Fruit fly (Drosophila melanogaster): Measurements from ENCODE around the gene Nepl21.
A peak's percentile ranks its signal among the peaks of the same experiment; 100 is the strongest.

Nepl21 gene

dm6 chr3R:28883434-28883833 is at the start of gene Nepl21:
Gene Nepl21 (plus strand): TSS chr3R:28883693.
- TF ChIP-seq CG17801 (GFP tag; optimal IDR thresholded peaks at IDR 0.05; ENCODE audit: partially characterized antibody): no peak

DNA sequence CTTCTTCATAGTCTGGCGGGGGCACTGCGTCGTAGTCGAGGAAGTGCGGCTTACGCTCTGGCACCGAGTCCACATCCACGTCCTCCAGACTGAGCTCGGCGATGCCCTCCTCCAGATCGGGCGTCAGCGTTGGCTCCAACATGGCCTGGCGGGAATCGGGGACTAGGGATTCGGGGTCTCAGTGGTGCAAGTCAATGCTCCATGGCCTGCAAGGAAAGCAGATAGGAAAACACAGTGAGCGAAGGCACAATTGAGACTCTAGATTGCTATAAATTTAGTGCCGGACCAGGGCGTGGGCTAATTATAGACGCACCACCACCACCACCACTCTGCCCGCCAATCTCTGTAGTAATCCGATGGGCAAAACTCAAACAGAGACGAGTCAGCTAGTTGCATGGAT is 42.9 kb upstream of the Nepl21 start:
- no peak for TF ChIP-seq CG17801 (GFP tag; optimal IDR thresholded peaks at IDR 0.05; ENCODE audit: partially characterized antibody)

- no peak for TF ChIP-seq CG17801 (GFP tag; optimal IDR thresholded peaks at IDR 0.05; ENCODE audit: partially characterized antibody)
Measured at dm6 chr3R:28841968-28842367, 41.5 kb upstream of the Nepl21 start.

DNA sequence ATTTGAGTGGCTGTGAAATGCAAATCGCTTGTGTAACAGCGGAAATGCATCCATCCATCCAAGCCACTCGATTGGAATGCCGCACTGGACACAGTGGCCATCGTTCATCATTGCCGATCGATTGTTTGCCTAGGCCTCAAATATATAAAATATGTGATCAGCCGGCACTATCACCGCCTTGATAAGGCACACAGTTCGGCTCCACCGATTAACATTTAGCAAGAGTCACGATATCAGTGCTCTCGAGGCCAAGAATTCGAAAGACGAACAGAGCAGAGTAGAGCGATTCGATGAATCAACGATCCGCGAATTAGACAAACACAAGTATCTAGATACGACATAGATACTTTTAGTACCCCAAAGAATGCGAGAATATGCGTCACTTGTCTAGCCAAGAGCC is 41.1 kb upstream of the Nepl21 start:
- TF ChIP-seq CG17801 (GFP tag; optimal IDR thresholded peaks at IDR 0.05; ENCODE audit: partially characterized antibody): no peak

dm6 chr3R:28843776-28844610 is 39.5 kb upstream of the Nepl21 start:
- no peak for TF ChIP-seq CG17801 (GFP tag; optimal IDR thresholded peaks at IDR 0.05; ENCODE audit: partially characterized antibody)

DNA sequence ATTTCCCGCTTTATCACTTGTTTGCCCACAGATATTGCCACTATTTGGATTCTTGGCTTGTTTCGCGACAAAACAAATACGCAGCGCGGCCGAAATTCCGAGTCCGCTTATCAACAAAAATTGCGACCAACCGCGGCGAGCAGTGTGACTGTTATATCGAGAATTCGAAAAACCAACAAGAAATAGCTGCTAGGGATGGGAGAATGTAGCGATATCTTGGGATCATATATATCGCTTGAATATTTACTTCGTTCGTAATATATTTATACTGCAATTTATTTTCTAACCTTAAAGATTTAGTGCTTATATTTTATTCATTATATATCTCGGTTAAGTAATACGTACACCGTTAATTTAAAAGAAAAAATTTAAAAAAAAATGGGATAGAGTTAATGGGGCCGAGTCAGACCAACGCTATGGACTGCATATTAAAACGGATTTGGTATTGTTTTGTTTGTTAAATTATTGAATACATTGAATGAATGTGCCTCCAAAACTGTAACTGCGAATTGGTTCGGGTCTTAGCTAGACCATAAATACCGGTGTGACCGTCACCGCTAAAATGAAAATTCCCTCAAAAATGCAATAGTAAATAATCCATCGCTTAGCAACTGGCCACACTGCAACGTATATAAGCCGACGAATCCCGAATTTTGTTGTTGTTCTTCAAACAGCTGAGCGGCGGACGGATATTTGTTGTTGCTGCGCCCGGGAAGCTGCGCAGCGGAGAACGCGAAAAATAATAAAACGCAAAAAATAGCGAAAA is 38.7 kb upstream of the Nepl21 start, which contains the start of the genes Apc and spg:
Apc (minus strand) TSS at position 138 of the 766 bp plus-strand sequence.
spg (plus strand) TSS at position 660 of the 766 bp plus-strand sequence.
- peak; percentile 32 for TF ChIP-seq CG17801 (GFP tag; optimal IDR thresholded peaks at IDR 0.05; ENCODE audit: partially characterized antibody)

- no peak for TF ChIP-seq CG17801 (GFP tag; optimal IDR thresholded peaks at IDR 0.05; ENCODE audit: partially characterized antibody)
Measured at dm6 chr3R:28845377-28845876, 38.1 kb upstream of the Nepl21 start.

DNA sequence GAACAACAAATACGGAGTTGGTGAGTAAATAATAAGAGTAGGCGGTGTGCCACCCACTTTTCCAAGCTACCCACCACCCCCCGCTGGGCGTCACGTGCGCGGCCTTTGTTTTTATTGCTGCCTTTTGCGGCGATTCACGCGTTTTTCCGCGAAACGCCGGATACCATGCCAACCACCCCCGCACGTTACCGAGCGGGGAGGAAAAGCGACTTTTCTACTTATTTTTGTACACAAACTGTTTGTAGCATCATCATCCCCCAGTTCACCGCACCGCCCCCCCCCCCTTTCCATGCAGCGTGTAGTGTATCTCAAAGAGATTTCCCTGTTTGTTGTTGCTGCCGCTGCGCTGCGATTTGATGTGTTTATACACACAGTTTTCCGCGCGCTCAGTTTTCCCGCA is 37.5 kb upstream of the Nepl21 start:
- no peak for TF ChIP-seq CG17801 (GFP tag; optimal IDR thresholded peaks at IDR 0.05; ENCODE audit: partially characterized antibody)

DNA sequence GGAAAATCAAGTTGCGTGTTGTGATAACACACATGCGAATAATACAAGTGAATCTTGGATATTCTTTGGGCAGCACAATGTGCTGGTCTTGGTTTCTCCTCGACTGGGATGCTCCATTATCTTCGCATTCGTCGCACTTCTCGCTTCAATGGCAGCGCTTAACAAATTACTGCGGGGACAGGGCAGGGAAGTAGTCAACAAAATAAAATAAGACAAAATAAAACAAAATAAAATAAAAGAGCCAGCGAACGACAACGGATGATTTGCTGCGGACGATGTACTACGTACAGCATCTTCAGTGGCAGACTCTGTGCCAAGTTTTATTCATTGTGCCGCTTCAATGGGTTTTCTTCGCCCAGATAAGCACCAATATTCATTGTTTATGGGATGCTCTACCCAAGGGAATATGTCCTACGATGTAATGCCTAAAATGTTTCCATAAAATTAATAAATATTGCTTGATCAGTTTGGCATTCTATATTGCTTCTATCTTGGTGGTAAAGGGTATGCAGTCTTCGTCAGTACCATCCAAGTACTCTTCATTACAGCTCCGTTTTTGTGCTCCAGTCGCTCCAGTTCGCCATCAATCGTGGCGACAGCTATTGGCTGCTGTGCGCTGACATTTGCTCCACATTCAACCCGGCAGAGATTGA is 36.5 kb upstream of the Nepl21 start:
- TF ChIP-seq CG17801 (GFP tag; optimal IDR thresholded peaks at IDR 0.05; ENCODE audit: partially characterized antibody): no peak

DNA sequence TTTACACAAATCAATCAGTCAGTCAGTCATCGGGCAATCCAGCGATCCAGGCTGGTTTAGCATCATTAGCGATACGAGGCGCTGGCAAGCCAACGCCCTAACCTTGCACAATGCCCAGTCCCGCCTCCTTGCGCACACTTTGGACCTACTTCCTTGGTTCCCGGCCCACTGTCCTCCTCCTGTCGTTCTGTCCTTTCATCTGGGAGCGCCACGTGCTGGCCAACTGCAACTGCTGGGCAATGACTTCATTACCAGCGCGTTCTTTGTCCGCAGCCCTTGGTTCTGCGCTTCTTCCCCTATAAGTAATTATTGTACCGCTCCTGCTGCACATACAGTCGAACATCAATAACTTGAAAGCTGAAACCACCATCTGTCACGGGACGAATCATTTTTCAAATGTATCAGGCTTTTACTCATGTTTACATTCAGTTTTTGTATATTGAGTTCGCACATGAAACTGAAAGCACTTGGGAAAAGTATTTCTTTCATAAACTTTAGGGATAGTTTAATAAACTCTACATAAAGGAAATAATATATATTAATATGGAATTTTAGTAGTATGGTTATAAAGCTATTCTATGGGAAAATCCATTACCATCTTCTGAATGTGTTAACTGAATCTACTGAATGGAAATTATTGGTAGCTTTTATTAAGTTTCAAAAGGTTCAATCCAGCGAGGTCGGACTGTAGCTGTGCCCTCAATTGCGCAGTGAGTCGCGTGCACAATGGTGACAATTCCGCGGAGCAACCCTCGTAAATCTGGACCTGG is 35.8 kb upstream of the Nepl21 start:
- no peak for TF ChIP-seq CG17801 (GFP tag; optimal IDR thresholded peaks at IDR 0.05; ENCODE audit: partially characterized antibody)

DNA sequence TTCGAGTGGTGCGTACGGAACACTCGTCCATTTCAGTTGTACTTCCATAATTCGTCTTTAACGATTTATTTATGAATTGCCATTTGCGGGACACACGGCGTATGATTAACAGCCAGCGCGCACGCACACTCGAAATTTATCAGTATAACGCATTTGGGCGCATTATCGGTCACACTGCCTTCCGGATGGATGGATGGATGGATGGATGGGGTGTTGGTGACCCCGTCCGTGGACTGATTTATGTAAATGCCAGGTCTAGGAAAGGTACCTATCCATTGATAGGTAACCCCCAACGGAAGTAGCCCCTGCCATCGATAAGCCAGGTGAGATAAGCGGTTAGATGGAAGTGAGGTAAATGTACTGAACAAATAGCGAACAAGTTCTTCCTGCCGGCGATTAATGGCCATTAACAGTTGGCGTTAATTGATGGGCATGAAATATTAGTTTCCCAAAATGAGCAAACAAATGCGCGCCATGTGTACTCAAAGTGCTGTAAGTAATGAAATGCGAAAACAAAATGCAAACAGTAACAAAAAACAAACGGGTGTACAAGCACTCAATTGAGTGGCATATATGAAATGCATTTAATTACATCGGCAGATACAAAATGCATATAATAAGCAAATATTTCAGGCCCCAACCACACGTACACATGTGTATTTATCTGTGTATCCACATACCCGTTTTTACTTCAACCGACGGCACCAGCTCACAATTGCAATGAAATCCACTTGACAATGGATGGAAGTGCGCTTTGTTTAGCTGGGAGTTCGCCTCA is 34.6 kb upstream of the Nepl21 start:
- TF ChIP-seq CG17801 (GFP tag; optimal IDR thresholded peaks at IDR 0.05; ENCODE audit: partially characterized antibody): peak; percentile 20

DNA sequence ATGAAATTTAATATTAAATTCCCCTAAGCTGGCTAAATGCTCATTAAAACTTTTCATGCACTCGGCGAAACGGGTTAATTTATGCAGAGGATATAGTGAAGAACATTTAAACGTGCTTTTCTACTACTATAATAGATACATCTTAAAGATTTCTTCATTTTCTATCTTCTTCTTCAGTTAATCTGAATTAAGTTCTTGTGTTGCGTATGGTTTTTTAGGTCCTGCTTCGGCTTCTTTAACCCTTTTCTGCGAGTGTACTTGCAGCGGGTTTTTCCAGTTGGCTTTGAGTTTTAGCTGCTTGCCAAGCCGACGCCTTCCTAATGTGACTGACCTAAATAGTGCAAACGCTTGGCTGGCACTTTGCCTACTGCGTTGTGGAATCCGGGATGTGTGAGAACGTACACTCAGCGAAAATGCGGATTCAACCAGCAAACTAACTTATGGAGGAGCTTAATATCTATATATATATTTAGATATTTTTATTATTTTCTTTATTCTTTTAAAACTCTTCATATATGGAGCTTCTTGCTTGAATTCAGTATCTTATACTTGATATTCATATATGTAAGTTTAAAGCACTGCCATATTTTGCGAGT is 32.7 kb upstream of the Nepl21 start:
- TF ChIP-seq CG17801 (GFP tag; optimal IDR thresholded peaks at IDR 0.05; ENCODE audit: partially characterized antibody): no peak

DNA sequence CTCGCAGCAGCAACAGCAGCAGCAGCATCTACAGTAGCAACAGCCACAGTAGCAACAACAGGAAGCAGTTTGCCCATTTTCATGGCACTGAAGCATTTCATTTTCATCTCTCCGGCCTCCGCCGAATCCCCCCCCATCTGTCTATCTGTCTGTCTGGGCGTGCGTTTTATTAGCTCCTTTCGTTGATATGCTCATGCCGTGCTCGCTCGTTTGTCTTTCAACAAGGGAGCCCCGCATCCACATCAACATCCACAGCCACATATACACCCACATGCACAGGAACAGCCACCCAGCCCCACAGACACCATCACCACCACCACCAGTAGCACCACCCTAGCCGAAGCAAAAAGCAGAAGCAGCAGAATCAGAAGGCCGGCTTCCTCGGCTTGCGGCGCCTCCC is 32.0 kb upstream of the Nepl21 start:
- no peak for TF ChIP-seq CG17801 (GFP tag; optimal IDR thresholded peaks at IDR 0.05; ENCODE audit: partially characterized antibody)

Measured in ovary, adult (tissue).